Worm (Caenorhabditis elegans) whole organism, L4 larva: Measurements from ENCODE around the gene ppm-2.
A peak's percentile ranks its signal among the peaks of the same experiment; 100 is the strongest.

Experiments
- hlh-30 ChIP-seq: sonication (generic microtip); optimal IDR thresholded peaks from 2 replicates; lab custom pipeline; 2017; ENCODE audit warnings: antibody characterized with exemption, mild to moderate bottlenecking, missing genetic modification characterization, missing compliant biosample characterization; ENCODE audit not compliant: insufficient read depth
- spr-3 ChIP-seq: fragments of 200-800 bp; sonication (Bioruptor generic); optimal IDR thresholded peaks from 2 replicates; lab custom pipeline; 2018; ENCODE audit warnings: mild to moderate bottlenecking, missing genetic modification characterization, missing compliant biosample characterization

ce11 chrIII:4689595-4689994 is 39.3 kb downstream of the ppm-2 start:
- TF ChIP-seq hlh-30 (tag; lab: Kevin White, UChicago) = peak; percentile 87
- peak; percentile 83 for TF ChIP-seq spr-3 (GFP tag; lab: Kevin White, UChicago)
